Fruit fly (Drosophila melanogaster) whole organism, embryonic: Measurements from ENCODE around the gene CG32554.

Experiments
- Antp ChIP-seq: fragments of 200-800 bp; sonication (Bioruptor generic); optimal IDR thresholded peaks from 3 replicates; lab custom pipeline; 2016; ENCODE audit warnings: missing biosample characterization, missing genetic modification characterization
- CG1024 ChIP-seq: fragments of 200-800 bp; sonication (Bioruptor generic); IDR thresholded peaks from 2 replicates; pipeline ENCODE4 v1.3.6; 2022; ENCODE audit warnings: missing biosample characterization, missing genetic modification characterization
- CG10654 ChIP-seq: fragments of 200-800 bp; sonication (Bioruptor generic); optimal IDR thresholded peaks from 2 replicates; lab custom pipeline; 2016; ENCODE audit warnings: missing biosample characterization, missing genetic modification characterization
- CG12219 ChIP-seq: fragments of 200-800 bp; sonication (Bioruptor generic); optimal IDR thresholded peaks from 3 replicates; lab custom pipeline; 2018; ENCODE audit warnings: missing biosample characterization, mild to moderate bottlenecking, missing genetic modification characterization
- CG1233 ChIP-seq: fragments of 200-800 bp; sonication (Bioruptor generic); optimal IDR thresholded peaks from 4 replicates; lab custom pipeline; 2018; ENCODE audit warnings: missing biosample characterization, mild to moderate bottlenecking, missing genetic modification characterization
- CG12744 ChIP-seq: fragments of 200-800 bp; sonication (Bioruptor generic); optimal IDR thresholded peaks from 2 replicates; lab custom pipeline; 2016; ENCODE audit warnings: missing biosample characterization, missing genetic modification characterization
- CG1529 ChIP-seq: fragments of 200-800 bp; sonication (Bioruptor generic); optimal IDR thresholded peaks from 3 replicates; lab custom pipeline; 2018; ENCODE audit warnings: missing biosample characterization, missing genetic modification characterization
- CG16863 ChIP-seq: fragments of 200-800 bp; sonication (Bioruptor generic); optimal IDR thresholded peaks from 3 replicates; lab custom pipeline; 2016; ENCODE audit warnings: missing biosample characterization, missing genetic modification characterization
- CG17361 ChIP-seq: fragments of 200-800 bp; sonication (Bioruptor generic); IDR thresholded peaks from 3 replicates; pipeline ENCODE4 v1.3.6; 2022; ENCODE audit warnings: missing biosample characterization, missing genetic modification characterization
- CG1832 ChIP-seq: fragments of 200-800 bp; sonication (Bioruptor generic); optimal IDR thresholded peaks from 2 replicates; lab custom pipeline; 2017; ENCODE audit warnings: missing biosample characterization, mild to moderate bottlenecking, missing genetic modification characterization, inconsistent platforms
- CG18476 ChIP-seq: fragments of 200-800 bp; sonication (Bioruptor generic); optimal IDR thresholded peaks from 2 replicates; lab custom pipeline; 2016; ENCODE audit warnings: missing biosample characterization, mild to moderate bottlenecking, missing genetic modification characterization
- CG2712 ChIP-seq: fragments of 200-800 bp; optimal IDR thresholded peaks from 3 replicates; lab custom pipeline; 2019; ENCODE audit warnings: missing biosample characterization, mild to moderate bottlenecking, missing genetic modification characterization, moderate library complexity
- CG30403 ChIP-seq: fragments of 200-800 bp; sonication (Bioruptor generic); optimal IDR thresholded peaks from 3 replicates; lab custom pipeline; 2016; ENCODE audit warnings: missing biosample characterization, missing genetic modification characterization
- CG31365 ChIP-seq: fragments of 200-800 bp; sonication (Bioruptor generic); optimal IDR thresholded peaks from 2 replicates; lab custom pipeline; 2018; ENCODE audit warnings: missing biosample characterization, mild to moderate bottlenecking, missing genetic modification characterization
- CG3847 ChIP-seq: fragments of 200-800 bp; sonication (Bioruptor generic); IDR thresholded peaks from 2 replicates; pipeline ENCODE4 v1.3.6; 2022; ENCODE audit warnings: missing biosample characterization, missing genetic modification characterization
- CG4820 ChIP-seq: fragments of 200-800 bp; sonication (Bioruptor generic); optimal IDR thresholded peaks from 3 replicates; lab custom pipeline; 2016; ENCODE audit warnings: missing biosample characterization, missing genetic modification characterization
- CG7372 ChIP-seq: fragments of 200-800 bp; sonication (Bioruptor generic); IDR thresholded peaks from 2 replicates; pipeline ENCODE4 v1.3.6; 2022; ENCODE audit warnings: missing biosample characterization, missing genetic modification characterization
- CG8924 ChIP-seq: fragments of 200-800 bp; optimal IDR thresholded peaks from 3 replicates; lab custom pipeline; 2019; ENCODE audit warnings: missing biosample characterization, mild to moderate bottlenecking, missing genetic modification characterization, moderate library complexity
- CG8944 ChIP-seq: fragments of 200-800 bp; sonication (Bioruptor generic); optimal IDR thresholded peaks from 3 replicates; lab custom pipeline; 2016; ENCODE audit warnings: missing biosample characterization, missing genetic modification characterization
- CG9437 ChIP-seq: fragments of 200-800 bp; sonication (Bioruptor generic); optimal IDR thresholded peaks from 2 replicates; lab custom pipeline; 2018; ENCODE audit warnings: missing biosample characterization, mild to moderate bottlenecking, missing genetic modification characterization
- CG9609 ChIP-seq: fragments of 200-800 bp; sonication (Bioruptor generic); optimal IDR thresholded peaks from 3 replicates; lab custom pipeline; 2016; ENCODE audit warnings: missing biosample characterization, missing genetic modification characterization
- CkIIα-i1 ChIP-seq: fragments of 200-800 bp; sonication (Bioruptor generic); IDR thresholded peaks from 2 replicates; pipeline ENCODE4 v1.3.6; 2022; ENCODE audit warnings: missing biosample characterization, missing genetic modification characterization
- CoRest ChIP-seq: fragments of 200-800 bp; sonication (Bioruptor generic); optimal IDR thresholded peaks from 3 replicates; lab custom pipeline; 2018; ENCODE audit warnings: missing biosample characterization, mild to moderate bottlenecking, missing genetic modification characterization, moderate library complexity
- E2f1 ChIP-seq: fragments of 200-800 bp; sonication (Bioruptor generic); IDR thresholded peaks from 2 replicates; pipeline ENCODE4 v1.3.6; 2022; ENCODE audit warnings: missing biosample characterization, missing genetic modification characterization
- Eip74EF ChIP-seq, 2 experiments: fragments of 200-800 bp in 1 of 2; fragments of >200 bp in 1 of 2; sonication (Bioruptor generic) in 1 of 2; optimal IDR thresholded peaks; 2 replicates each; lab custom pipeline; 2017 to 2019; ENCODE audit warnings: missing biosample characterization in 2 of 2, missing genetic modification characterization in 2 of 2, mild to moderate bottlenecking in 1 of 2, moderate library complexity in 1 of 2
- Gsc ChIP-seq: fragments of 200-800 bp; sonication (Bioruptor generic); IDR thresholded peaks from 2 replicates; pipeline ENCODE4 v1.3.6; 2022; ENCODE audit warnings: missing biosample characterization, missing genetic modification characterization
- HLH3B ChIP-seq: fragments of 200-800 bp; sonication (Bioruptor generic); IDR thresholded peaks from 2 replicates; pipeline ENCODE4 v1.3.6; 2022; ENCODE audit warnings: missing biosample characterization, missing genetic modification characterization
- HLH4C ChIP-seq: fragments of 200-800 bp; sonication (Bioruptor generic); IDR thresholded peaks from 3 replicates; pipeline ENCODE4 v1.3.6; 2022; ENCODE audit warnings: missing biosample characterization, missing genetic modification characterization; ENCODE audit not compliant: partially characterized antibody
- Hmr ChIP-seq: fragments of 200-800 bp; sonication (Bioruptor generic); optimal IDR thresholded peaks from 3 replicates; lab custom pipeline; 2017; ENCODE audit warnings: mild to moderate bottlenecking, missing biosample characterization, missing genetic modification reagents, missing genetic modification characterization
- Hsf ChIP-seq: fragments of 200-800 bp; sonication (Bioruptor generic); optimal IDR thresholded peaks from 3 replicates; lab custom pipeline; 2016; ENCODE audit warnings: missing biosample characterization, missing genetic modification characterization
- Lpt ChIP-seq: fragments of >200 bp; optimal IDR thresholded peaks from 2 replicates; lab custom pipeline; 2018; ENCODE audit warnings: missing biosample characterization, missing genetic modification characterization
- NC2β ChIP-seq: fragments of 200-800 bp; sonication (Bioruptor generic); optimal IDR thresholded peaks from 2 replicates; lab custom pipeline; 2016; ENCODE audit warnings: missing biosample characterization, missing genetic modification characterization
- Optix ChIP-seq: fragments of 200-800 bp; sonication (Bioruptor generic); IDR thresholded peaks from 3 replicates; pipeline ENCODE4 v1.3.6; 2022; ENCODE audit warnings: missing biosample characterization, missing genetic modification characterization
- Spps ChIP-seq: fragments of 200-800 bp; sonication (Bioruptor generic); optimal IDR thresholded peaks from 2 replicates; lab custom pipeline; 2018; ENCODE audit warnings: missing biosample characterization, mild to moderate bottlenecking, missing genetic modification characterization
- Sry-β ChIP-seq: fragments of 200-800 bp; sonication (Bioruptor generic); optimal IDR thresholded peaks from 2 replicates; lab custom pipeline; 2018; ENCODE audit warnings: missing biosample characterization, mild to moderate bottlenecking, missing genetic modification characterization, moderate library complexity
- ara ChIP-seq: fragments of 200-800 bp; sonication (Bioruptor generic); IDR thresholded peaks from 2 replicates; pipeline ENCODE4 v1.3.6; 2022; ENCODE audit warnings: missing biosample characterization, missing genetic modification characterization
- az2 ChIP-seq: fragments of 200-800 bp; sonication (Bioruptor generic); optimal IDR thresholded peaks from 3 replicates; lab custom pipeline; 2016; ENCODE audit warnings: missing biosample characterization, missing genetic modification characterization
- cato ChIP-seq: fragments of 200-800 bp; sonication (Bioruptor generic); optimal IDR thresholded peaks from 2 replicates; lab custom pipeline; 2016; ENCODE audit warnings: missing biosample characterization, missing genetic modification characterization, borderline replicate concordance
- caup ChIP-seq: fragments of 200-800 bp; sonication (Bioruptor generic); optimal IDR thresholded peaks from 3 replicates; lab custom pipeline; 2017; ENCODE audit warnings: missing biosample characterization, mild to moderate bottlenecking, missing genetic modification characterization, moderate library complexity; ENCODE audit not compliant: severe bottlenecking
- ci ChIP-seq: fragments of 200-800 bp; sonication (Bioruptor generic); IDR thresholded peaks from 3 replicates; pipeline ENCODE4 v1.3.6; 2022; ENCODE audit warnings: missing biosample characterization, missing genetic modification characterization
- dimm ChIP-seq: fragments of 200-800 bp; sonication (Bioruptor generic); IDR thresholded peaks from 2 replicates; pipeline ENCODE4 v1.3.6; 2022; ENCODE audit warnings: missing biosample characterization, missing genetic modification characterization
- emc ChIP-seq: fragments of 200-800 bp; sonication (Bioruptor generic); optimal IDR thresholded peaks from 2 replicates; lab custom pipeline; 2016; ENCODE audit warnings: missing biosample characterization, missing genetic modification characterization
- ewg ChIP-seq: fragments of 200-800 bp; sonication (Bioruptor generic); optimal IDR thresholded peaks from 3 replicates; lab custom pipeline; 2017; ENCODE audit warnings: mild to moderate bottlenecking, missing biosample characterization, missing genetic modification reagents, missing genetic modification characterization
- insv ChIP-seq, 2 experiments: fragments of 200-800 bp; sonication (Bioruptor generic); optimal IDR thresholded peaks; 3 replicates each; lab custom pipeline; 2016 to 2018; ENCODE audit warnings: missing biosample characterization in 2 of 2, missing genetic modification characterization in 2 of 2
- ken ChIP-seq: fragments of 200-800 bp; sonication (Bioruptor generic); IDR thresholded peaks from 3 replicates; pipeline ENCODE4 v1.3.6; 2022; ENCODE audit warnings: missing biosample characterization, missing genetic modification characterization
- lmd ChIP-seq: fragments of 200-800 bp; sonication (Bioruptor generic); IDR thresholded peaks from 2 replicates; pipeline ENCODE4 v1.3.6; 2022; ENCODE audit warnings: missing biosample characterization, missing genetic modification characterization
- nerfin-2 ChIP-seq: fragments of 200-800 bp; sonication (Bioruptor generic); IDR thresholded peaks from 2 replicates; pipeline ENCODE4 v1.3.6; 2022; ENCODE audit warnings: missing biosample characterization, missing genetic modification characterization; ENCODE audit not compliant: partially characterized antibody
- rib ChIP-seq: fragments of 200-800 bp; sonication (Bioruptor generic); IDR thresholded peaks from 2 replicates; pipeline ENCODE4 v1.3.6; 2022; ENCODE audit warnings: missing biosample characterization, missing genetic modification characterization
- row ChIP-seq: fragments of 200-800 bp; sonication (Bioruptor generic); IDR thresholded peaks from 3 replicates; pipeline ENCODE4 v1.3.6; 2022; ENCODE audit warnings: missing biosample characterization, missing genetic modification characterization
- sna ChIP-seq: fragments of 200-800 bp; sonication (Bioruptor generic); IDR thresholded peaks from 2 replicates; pipeline ENCODE4 v1.3.6; 2022; ENCODE audit warnings: missing biosample characterization, missing genetic modification characterization; ENCODE audit not compliant: partially characterized antibody
- sr ChIP-seq: fragments of 200-800 bp; sonication (Bioruptor generic); IDR thresholded peaks from 3 replicates; pipeline ENCODE4 v1.3.6; 2022; ENCODE audit warnings: missing biosample characterization, missing genetic modification characterization
- toy ChIP-seq: fragments of 200-800 bp; sonication (Bioruptor generic); IDR thresholded peaks from 2 replicates; pipeline ENCODE4 v1.3.6; 2022; ENCODE audit warnings: missing biosample characterization, missing genetic modification characterization

CG32554 gene

dm6 chrX:17820252-17820651, 32.2 kb downstream of the CG32554 start (continued):
- no peak for TF ChIP-seq Gsc (GFP tag; lab: Robert Waterston, UW)
- no peak for TF ChIP-seq CG9437 (GFP tag; lab: Kevin White, UChicago)
- no peak for TF ChIP-seq HLH3B (GFP tag; lab: Robert Waterston, UW)
- TF ChIP-seq CG8924 (tag; lab: Kevin White, UChicago): no peak
- TF ChIP-seq CG3847 (GFP tag; lab: Robert Waterston, UW): peak; percentile 30
- TF ChIP-seq CG10654 (GFP tag; lab: Kevin White, UChicago): no peak
- TF ChIP-seq toy (GFP tag; lab: Robert Waterston, UW): no peak
- no peak for TF ChIP-seq az2 (GFP tag; lab: Kevin White, UChicago)
- TF ChIP-seq CG1233 (GFP tag; lab: Kevin White, UChicago): no peak
- peak; percentile 9 for TF ChIP-seq CG31365 (tag; lab: Kevin White, UChicago)
- no peak for TF ChIP-seq ewg
- peak in 1 of 2 experiments; percentile 59 for TF ChIP-seq insv (GFP tag; optimal IDR thresholded peaks at IDR 0.05; lab: Kevin White, UChicago)
- TF ChIP-seq CG16863 (GFP tag; lab: Kevin White, UChicago): no peak
- TF ChIP-seq HLH4C (GFP tag; lab: Robert Waterston, UW): no peak
- peak; percentile 45 for TF ChIP-seq Hsf (GFP tag; lab: Kevin White, UChicago)
- TF ChIP-seq CG18476 (GFP tag; lab: Kevin White, UChicago): no peak
- TF ChIP-seq Eip74EF (GFP tag; optimal IDR thresholded peaks at IDR 0.05; lab: Kevin White, UChicago): no peak
- TF ChIP-seq CG1024: no peak
- peak; percentile 33 for TF ChIP-seq CG2712 (tag; lab: Kevin White, UChicago)
- peak; percentile 22 for TF ChIP-seq CG4820
- TF ChIP-seq Sry-β: no peak
- TF ChIP-seq Antp: no peak
- peak; percentile 42 for TF ChIP-seq CG30403 (GFP tag; lab: Kevin White, UChicago)
- no peak for TF ChIP-seq CG1529 (GFP tag; lab: Kevin White, UChicago)
- peak; percentile 45 for TF ChIP-seq Hmr (GFP tag; lab: Kevin White, UChicago)
- no peak for TF ChIP-seq ken (GFP tag; lab: Robert Waterston, UW)
- no peak for TF ChIP-seq CG8944 (GFP tag; lab: Kevin White, UChicago)
- no peak for TF ChIP-seq Spps (tag; lab: Kevin White, UChicago)
- TF ChIP-seq ara: no peak
- peak; percentile 7; the same call in 1 of the 2 replicates for TF ChIP-seq CG7372 (GFP tag; lab: Robert Waterston, UW)
- no peak for TF ChIP-seq Optix
- TF ChIP-seq ci (GFP tag; lab: Robert Waterston, UW): 0 out of 3 replicates have a peak, but pooled peaks have one; percentile 40
- peak; percentile 49 for TF ChIP-seq CoRest (tag; lab: Kevin White, UChicago)
- no peak for TF ChIP-seq cato (GFP tag; lab: Kevin White, UChicago)
- TF ChIP-seq row: no peak
- TF ChIP-seq CkIIα-i1: no peak
- TF ChIP-seq lmd (GFP tag; lab: Robert Waterston, UW): no peak
- TF ChIP-seq CG12744 (GFP tag; lab: Kevin White, UChicago): no peak
- no peak for TF ChIP-seq NC2β (GFP tag; lab: Kevin White, UChicago)
- no peak for TF ChIP-seq sna
- TF ChIP-seq CG1832 (GFP tag; lab: Kevin White, UChicago): no peak
- no peak for TF ChIP-seq CG9609 (GFP tag; lab: Kevin White, UChicago)
- TF ChIP-seq emc: no peak
- TF ChIP-seq E2f1 (GFP tag; lab: Robert Waterston, UW): no peak
- peak; percentile 39; the same call in 1 of the 3 replicates for TF ChIP-seq CG17361 (GFP tag; lab: Robert Waterston, UW)
- no peak for TF ChIP-seq CG12219 (GFP tag; lab: Kevin White, UChicago)
- TF ChIP-seq Lpt (GFP tag; lab: Kevin White, UChicago): no peak
- TF ChIP-seq sr (GFP tag; lab: Robert Waterston, UW): no peak
- TF ChIP-seq caup (GFP tag; lab: Kevin White, UChicago): no peak
- TF ChIP-seq nerfin-2 (GFP tag; lab: Robert Waterston, UW): no peak
- no peak for TF ChIP-seq dimm
- no peak for TF ChIP-seq rib (GFP tag; lab: Robert Waterston, UW)
